Worm (Caenorhabditis elegans) whole organism, L4 larva: Measurements from ENCODE around the gene Y82E9BL.5.

Experiments
- ceh-82 ChIP-seq: sonication (generic microtip); optimal IDR thresholded peaks from 2 replicates; lab custom pipeline; 2017; ENCODE audit warnings: missing biosample characterization, missing genetic modification characterization
- daf-19 ChIP-seq: fragments of 200-800 bp; sonication (Bioruptor generic); conservative IDR thresholded peaks from 2 replicates; pipeline ENCODE4 v1.3.6; 2022; ENCODE audit warnings: missing genetic modification characterization, missing compliant biosample characterization
- fkh-10 ChIP-seq: fragments of 150-350 bp; optimal IDR thresholded peaks from 2 replicates; lab custom pipeline; 2014; ENCODE audit warnings: missing biosample characterization, missing genetic modification reagents, missing genetic modification characterization
- lim-7 ChIP-seq: fragments of 200-800 bp; sonication (Bioruptor generic); IDR thresholded peaks from 2 replicates; pipeline ENCODE4 v1.3.6; 2022; ENCODE audit warnings: missing genetic modification characterization, missing compliant biosample characterization
- mdl-1 ChIP-seq, 2 experiments: fragments of 150-350 bp in 1 of 2; sonication (generic microtip) in 1 of 2; optimal IDR thresholded peaks; 2 replicates each; lab custom pipeline; 2014 to 2017; ENCODE audit warnings: missing biosample characterization in 2 of 2, missing genetic modification characterization in 2 of 2
- zag-1 ChIP-seq: fragments of 150-350 bp; optimal IDR thresholded peaks from 2 replicates; lab custom pipeline; 2014; ENCODE audit warnings: missing biosample characterization, missing genetic modification characterization
- zip-2 ChIP-seq: fragments of 150-350 bp; optimal IDR thresholded peaks from 2 replicates; lab custom pipeline; 2014; ENCODE audit warnings: missing biosample characterization, missing genetic modification characterization

DNA sequence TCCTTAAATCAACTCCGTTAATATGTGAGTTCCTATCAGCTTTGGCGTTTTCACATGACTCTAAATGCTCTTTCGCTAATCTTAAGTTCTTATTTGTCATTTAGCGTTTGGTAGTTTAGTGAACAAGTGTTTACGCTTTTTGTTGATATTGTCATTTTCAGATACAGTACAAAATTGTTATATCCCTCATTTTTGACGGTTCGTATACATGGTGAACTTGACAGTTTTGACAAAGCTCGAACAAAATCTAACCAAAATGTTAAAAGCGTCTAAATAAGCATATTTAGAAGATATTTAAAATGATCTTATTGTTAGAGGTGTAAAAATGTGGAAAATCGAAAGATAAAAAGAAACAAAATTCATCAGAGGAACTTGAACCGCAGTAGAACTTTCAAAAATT, 36.0 kb upstream of the Y82E9BL.5 start:
- TF ChIP-seq zip-2: no peak
- TF ChIP-seq daf-19 (GFP tag; lab: Robert Waterston, UW): no peak
- no peak for TF ChIP-seq ceh-82
- no peak for TF ChIP-seq mdl-1 (tag; optimal IDR thresholded peaks at IDR 0.05; lab: Kevin White, UChicago)
- no peak for TF ChIP-seq lim-7 (GFP tag; lab: Robert Waterston, UW)
- no peak for TF ChIP-seq fkh-10
- no peak for TF ChIP-seq zag-1 (tag; lab: Kevin White, UChicago)
